Worm (Caenorhabditis elegans) whole organism, late embryonic: ENCODE measurements around the gene cnp-2.

Experiments
- C08G9.2 ChIP-seq: sonication (generic microtip); optimal IDR thresholded peaks from 2 replicates; lab custom pipeline; 2016; ENCODE audit warnings: mild to moderate bottlenecking, missing genetic modification characterization, moderate library complexity, missing compliant biosample characterization
- C38D4.7 ChIP-seq: fragments of 200-800 bp; sonication (Bioruptor generic); optimal IDR thresholded peaks from 2 replicates; lab custom pipeline; 2018; ENCODE audit warnings: mild to moderate bottlenecking, missing genetic modification characterization, moderate library complexity, missing compliant biosample characterization
- K09A11.1 ChIP-seq: sonication (generic microtip); optimal IDR thresholded peaks from 2 replicates; lab custom pipeline; 2017; ENCODE audit warnings: antibody characterized with exemption, mild to moderate bottlenecking, missing genetic modification characterization, missing compliant biosample characterization; ENCODE audit not compliant: insufficient read depth
- T23F11.4 ChIP-seq: fragments of 200-800 bp; sonication (Bioruptor generic); optimal IDR thresholded peaks from 2 replicates; lab custom pipeline; 2018; ENCODE audit warnings: mild to moderate bottlenecking, missing genetic modification characterization, missing compliant biosample characterization
- Y22D7AL.16 ChIP-seq: sonication (generic microtip); optimal IDR thresholded peaks from 2 replicates; lab custom pipeline; 2016; ENCODE audit warnings: missing genetic modification characterization, missing compliant biosample characterization
- ceh-14 ChIP-seq: sonication (generic microtip); optimal IDR thresholded peaks from 2 replicates; lab custom pipeline; 2016; ENCODE audit warnings: missing genotype, missing genetic modification characterization, missing compliant biosample characterization
- ceh-18 ChIP-seq: sonication (generic microtip); optimal IDR thresholded peaks from 2 replicates; lab custom pipeline; 2016; ENCODE audit warnings: missing genetic modification characterization, missing compliant biosample characterization
- ceh-19 ChIP-seq: fragments of 200-800 bp; sonication (Bioruptor generic); optimal IDR thresholded peaks from 2 replicates; lab custom pipeline; 2018; ENCODE audit warnings: mild to moderate bottlenecking, missing genetic modification characterization, missing compliant biosample characterization
- ceh-24 ChIP-seq: sonication (generic microtip); optimal IDR thresholded peaks from 2 replicates; lab custom pipeline; 2016; ENCODE audit warnings: mild to moderate bottlenecking, missing genetic modification characterization, missing compliant biosample characterization
- ceh-30 ChIP-seq: fragments of 150-350 bp; optimal IDR thresholded peaks from 2 replicates; lab custom pipeline; 2014; ENCODE audit warnings: missing biosample characterization, missing genetic modification characterization
- ceh-31 ChIP-seq: sonication (generic microtip); optimal IDR thresholded peaks from 2 replicates; lab custom pipeline; 2016; ENCODE audit warnings: missing genetic modification characterization, missing compliant biosample characterization
- ceh-45 ChIP-seq: fragments of 200-800 bp; sonication (Bioruptor generic); IDR thresholded peaks from 2 replicates; pipeline ENCODE4 v1.3.6; 2022; ENCODE audit warnings: missing genetic modification reagents, missing genetic modification characterization, missing compliant biosample characterization
- ceh-48 ChIP-seq: sonication (generic microtip); optimal IDR thresholded peaks from 2 replicates; lab custom pipeline; 2016; ENCODE audit warnings: missing genetic modification characterization, inconsistent platforms, missing compliant biosample characterization
- che-1 ChIP-seq: sonication (generic microtip); optimal IDR thresholded peaks from 2 replicates; lab custom pipeline; 2016; ENCODE audit warnings: mild to moderate bottlenecking, missing genetic modification characterization, missing compliant biosample characterization
- dve-1 ChIP-seq: sonication (generic microtip); optimal IDR thresholded peaks from 2 replicates; lab custom pipeline; 2017; ENCODE audit warnings: antibody characterized with exemption, mild to moderate bottlenecking, missing genetic modification characterization, missing compliant biosample characterization
- eyg-1 ChIP-seq: sonication (generic microtip); optimal IDR thresholded peaks from 2 replicates; lab custom pipeline; 2016; ENCODE audit warnings: missing genotype, missing genetic modification characterization, missing compliant biosample characterization
- fax-1 ChIP-seq: sonication (generic microtip); optimal IDR thresholded peaks from 2 replicates; lab custom pipeline; 2016; ENCODE audit warnings: missing genotype, missing genetic modification characterization, missing compliant biosample characterization
- fkh-10 ChIP-seq: fragments of 150-350 bp; optimal IDR thresholded peaks from 2 replicates; lab custom pipeline; 2014; ENCODE audit warnings: missing biosample characterization, missing genetic modification reagents, missing genetic modification characterization
- fkh-6 ChIP-seq: sonication (generic microtip); optimal IDR thresholded peaks from 2 replicates; lab custom pipeline; 2016; ENCODE audit warnings: missing genetic modification characterization, missing compliant biosample characterization
- gmeb-2 ChIP-seq: sonication (generic microtip); optimal IDR thresholded peaks from 2 replicates; lab custom pipeline; 2016; ENCODE audit warnings: missing genetic modification characterization, inconsistent platforms, missing compliant biosample characterization
- hlh-30 ChIP-seq: sonication (generic microtip); optimal IDR thresholded peaks from 2 replicates; lab custom pipeline; 2017; ENCODE audit warnings: antibody characterized with exemption, missing genetic modification characterization, missing compliant biosample characterization; ENCODE audit not compliant: insufficient read depth
- lim-6 ChIP-seq: sonication (generic microtip); optimal IDR thresholded peaks from 2 replicates; lab custom pipeline; 2016; ENCODE audit warnings: missing genetic modification characterization, missing compliant biosample characterization
- nhr-11 ChIP-seq: fragments of 150-350 bp; optimal IDR thresholded peaks from 2 replicates; lab custom pipeline; 2014; ENCODE audit warnings: missing biosample characterization, missing genetic modification characterization
- npax-4 ChIP-seq: sonication (generic microtip); optimal IDR thresholded peaks from 2 replicates; lab custom pipeline; 2016; ENCODE audit warnings: missing genetic modification characterization, missing compliant biosample characterization
- odd-2 ChIP-seq: sonication (generic microtip); optimal IDR thresholded peaks from 2 replicates; lab custom pipeline; 2017; ENCODE audit warnings: antibody characterized with exemption, mild to moderate bottlenecking, missing genetic modification characterization, missing compliant biosample characterization
- pax-1 ChIP-seq: fragments of 150-350 bp; optimal IDR thresholded peaks from 2 replicates; lab custom pipeline; 2014; ENCODE audit warnings: missing biosample characterization, missing genetic modification characterization
- pha-4 ChIP-seq: fragments of 150-350 bp; optimal IDR thresholded peaks from 2 replicates; lab custom pipeline; 2018; ENCODE audit warnings: missing biosample characterization, missing genetic modification reagents, missing genetic modification characterization
- pqm-1 ChIP-seq: sonication (generic microtip); optimal IDR thresholded peaks from 2 replicates; lab custom pipeline; 2016; ENCODE audit warnings: missing genetic modification characterization, missing compliant biosample characterization
- ref-2 ChIP-seq: sonication (generic microtip); optimal IDR thresholded peaks from 2 replicates; lab custom pipeline; 2016; ENCODE audit warnings: missing genetic modification characterization, missing compliant biosample characterization
- rnt-1 ChIP-seq: sonication (generic microtip); optimal IDR thresholded peaks from 2 replicates; lab custom pipeline; 2016; ENCODE audit warnings: missing genetic modification characterization, missing compliant biosample characterization
- sox-2 ChIP-seq: fragments of 200-800 bp; sonication (Bioruptor generic); IDR thresholded peaks from 2 replicates; pipeline ENCODE4 v1.3.6; 2022; ENCODE audit warnings: missing genetic modification reagents, missing genetic modification characterization, missing compliant biosample characterization
- sox-4 ChIP-seq: sonication (generic microtip); optimal IDR thresholded peaks from 2 replicates; lab custom pipeline; 2017; ENCODE audit warnings: mild to moderate bottlenecking, missing genetic modification characterization, inconsistent platforms, missing compliant biosample characterization
- syd-9 ChIP-seq: sonication (generic microtip); optimal IDR thresholded peaks from 2 replicates; lab custom pipeline; 2016; ENCODE audit warnings: mild to moderate bottlenecking, missing genetic modification characterization, moderate library complexity, missing compliant biosample characterization
- tbx-7 ChIP-seq: sonication (generic microtip); optimal IDR thresholded peaks from 2 replicates; lab custom pipeline; 2016; ENCODE audit warnings: missing genotype, missing genetic modification characterization, missing compliant biosample characterization
- unc-42 ChIP-seq: sonication (generic microtip); optimal IDR thresholded peaks from 2 replicates; lab custom pipeline; 2016; ENCODE audit warnings: missing genotype, missing genetic modification characterization, missing compliant biosample characterization
- unc-55 ChIP-seq: sonication (generic microtip); optimal IDR thresholded peaks from 2 replicates; lab custom pipeline; 2017; ENCODE audit warnings: missing biosample characterization, missing genetic modification reagents, missing genetic modification characterization
- unc-86 ChIP-seq: sonication (generic microtip); optimal IDR thresholded peaks from 2 replicates; lab custom pipeline; 2016; ENCODE audit warnings: missing genetic modification characterization, missing compliant biosample characterization
- zip-5 ChIP-seq: sonication (generic microtip); optimal IDR thresholded peaks from 2 replicates; lab custom pipeline; 2016; ENCODE audit warnings: missing genetic modification characterization, missing compliant biosample characterization
- ztf-16 ChIP-seq: sonication (generic microtip); optimal IDR thresholded peaks from 2 replicates; lab custom pipeline; 2017; ENCODE audit warnings: missing genetic modification characterization, missing compliant biosample characterization

cnp-2 gene

DNA sequence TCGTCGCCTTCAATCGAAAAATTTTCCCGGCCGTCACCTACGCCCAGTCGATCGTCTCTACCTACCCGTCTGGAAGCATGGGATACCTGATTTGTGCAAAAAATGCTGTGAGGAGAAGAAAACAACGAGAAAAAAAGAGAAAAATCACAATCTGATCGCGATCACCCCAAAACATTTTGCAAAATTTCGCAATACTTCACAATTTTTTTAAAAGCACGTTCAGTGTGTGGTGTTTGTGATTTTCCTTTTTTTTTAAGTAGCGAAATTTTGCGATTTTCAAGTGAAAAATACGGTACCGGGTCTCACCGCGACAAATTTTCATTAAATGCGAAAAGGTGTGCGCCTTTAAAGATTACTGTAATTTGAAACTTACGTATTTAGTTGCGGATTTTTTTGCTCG is 49.1 kb downstream of the cnp-2 start:
- TF ChIP-seq rnt-1 (tag; lab: Kevin White, UChicago) (no peak), ceh-45 (GFP tag; lab: Robert Waterston, UW) (no peak), pqm-1 (tag; lab: Kevin White, UChicago) (no peak), ztf-16 (tag; lab: Kevin White, UChicago) (no peak), ceh-18 (tag; lab: Kevin White, UChicago) (no peak), eyg-1 (tag; lab: Kevin White, UChicago) (no peak), fax-1 (tag; lab: Kevin White, UChicago) (no peak), ceh-19 (no peak), gmeb-2 (tag; lab: Kevin White, UChicago) (no peak), unc-42 (tag; lab: Kevin White, UChicago) (no peak), ceh-30 (tag; lab: Kevin White, UChicago) (no peak), T23F11.4 (GFP tag; lab: Kevin White, UChicago) (no peak), Y22D7AL.16 (tag; lab: Kevin White, UChicago) (no peak), npax-4 (tag; lab: Kevin White, UChicago) (no peak), che-1 (tag; lab: Kevin White, UChicago) (no peak), pha-4 (tag; lab: Kevin White, UChicago) (no peak), unc-86 (tag; lab: Kevin White, UChicago) (no peak), ref-2 (tag; lab: Kevin White, UChicago) (no peak)

ce11 chrII:12810709-12811108 is 50.1 kb downstream of the cnp-2 start, which contains the start of gene Y46G5A.20:
Y46G5A.20 (plus strand) TSS chrII:12811009.
- TF ChIP-seq fkh-6 (tag; lab: Kevin White, UChicago) (no peak), C38D4.7 (no peak), K09A11.1 (tag; lab: Kevin White, UChicago) (no peak), che-1 (tag; lab: Kevin White, UChicago) (no peak), odd-2 (no peak), C08G9.2 (no peak), unc-55 (no peak), ceh-48 (no peak), sox-4 (tag; lab: Kevin White, UChicago) (no peak), unc-42 (tag; lab: Kevin White, UChicago) (no peak), dve-1 (tag; lab: Kevin White, UChicago) (no peak), unc-86 (tag; lab: Kevin White, UChicago) (no peak), ceh-31 (tag; lab: Kevin White, UChicago) (no peak)

DNA sequence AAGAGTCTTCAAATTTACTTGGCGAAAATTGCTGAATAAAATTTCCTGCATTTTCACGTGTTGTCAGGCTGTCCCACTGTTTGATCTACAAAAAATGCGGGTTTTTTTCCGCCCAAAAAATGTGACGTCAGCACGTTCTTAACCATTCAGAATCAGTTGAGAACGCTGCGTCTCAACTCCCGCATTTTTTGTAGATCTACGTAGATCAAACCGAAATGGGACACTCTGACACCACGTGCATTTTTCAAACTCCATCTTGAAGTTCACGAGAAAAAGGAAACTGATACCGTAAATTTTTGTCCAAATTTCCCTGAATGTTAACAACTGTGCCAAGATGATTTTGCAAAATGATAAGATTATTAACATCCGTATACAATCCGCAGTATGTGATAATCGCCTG is 52.7 kb downstream of the cnp-2 start:
- no peak for TF ChIP-seq syd-9 (tag; lab: Kevin White, UChicago)
- TF ChIP-seq fkh-10 (GFP tag; lab: Kevin White, UChicago): no peak
- no peak for TF ChIP-seq sox-2 (GFP tag; lab: Robert Waterston, UW)
- no peak for TF ChIP-seq nhr-11 (tag; lab: Kevin White, UChicago)
- no peak for TF ChIP-seq ceh-14
- no peak for TF ChIP-seq lim-6 (tag; lab: Kevin White, UChicago)
- no peak for TF ChIP-seq gmeb-2 (tag; lab: Kevin White, UChicago)
- TF ChIP-seq ceh-24: no peak
- no peak for TF ChIP-seq che-1 (tag; lab: Kevin White, UChicago)
- TF ChIP-seq ceh-19: no peak
- TF ChIP-seq tbx-7 (tag; lab: Kevin White, UChicago): no peak
- TF ChIP-seq zip-5 (tag; lab: Kevin White, UChicago): no peak
- no peak for TF ChIP-seq ceh-18 (tag; lab: Kevin White, UChicago)
- TF ChIP-seq pax-1: no peak
- TF ChIP-seq ztf-16 (tag; lab: Kevin White, UChicago): no peak
- no peak for TF ChIP-seq rnt-1 (tag; lab: Kevin White, UChicago)
- no peak for TF ChIP-seq hlh-30 (tag; lab: Kevin White, UChicago)
